Fruit fly (Drosophila melanogaster) whole organism, adult: Measurements from ENCODE around the gene CG13255.

Experiments used
- CG11617 ChIP-seq: fragments of 200-800 bp; sonication (Bioruptor generic); optimal IDR thresholded peaks from 2 replicates; lab custom pipeline; 2017; ENCODE audit warnings: mild to moderate bottlenecking, missing biosample characterization, missing genetic modification reagents, missing genetic modification characterization
- CG12768 ChIP-seq: fragments of 200-800 bp; sonication (Bioruptor generic); optimal IDR thresholded peaks from 2 replicates; lab custom pipeline; 2017; ENCODE audit warnings: missing biosample characterization, missing genetic modification characterization, mild to moderate bottlenecking, moderate library complexity, missing genetic modification reagents
- CG14711 ChIP-seq: fragments of 200-800 bp; sonication (Bioruptor generic); optimal IDR thresholded peaks from 2 replicates; lab custom pipeline; 2018; ENCODE audit warnings: missing biosample characterization, mild to moderate bottlenecking, missing genetic modification characterization, moderate library complexity
- CG1620 ChIP-seq: fragments of 200-800 bp; sonication (Bioruptor generic); optimal IDR thresholded peaks from 2 replicates; lab custom pipeline; 2016; ENCODE audit warnings: missing biosample characterization, missing genetic modification characterization
- CG33017 ChIP-seq: fragments of 200-800 bp; sonication (Bioruptor generic); optimal IDR thresholded peaks from 2 replicates; lab custom pipeline; 2018; ENCODE audit warnings: missing biosample characterization, mild to moderate bottlenecking, missing genetic modification characterization, moderate library complexity
- CG5204 ChIP-seq: fragments of 200-800 bp; sonication (Bioruptor generic); optimal IDR thresholded peaks from 2 replicates; lab custom pipeline; 2016; ENCODE audit warnings: missing biosample characterization, missing genetic modification characterization
- CG7045 ChIP-seq: fragments of 200-800 bp; sonication (Bioruptor generic); optimal IDR thresholded peaks from 2 replicates; lab custom pipeline; 2017; ENCODE audit warnings: missing biosample characterization, mild to moderate bottlenecking, missing genetic modification characterization
- CG7101 ChIP-seq: fragments of 200-800 bp; sonication (Bioruptor generic); optimal IDR thresholded peaks from 2 replicates; lab custom pipeline; 2018; ENCODE audit warnings: missing biosample characterization, mild to moderate bottlenecking, missing genetic modification characterization, moderate library complexity
- Clk ChIP-seq: fragments of 200-800 bp; sonication (Bioruptor generic); optimal IDR thresholded peaks from 2 replicates; lab custom pipeline; 2017; ENCODE audit warnings: missing biosample characterization, missing genetic modification characterization
- Crg-1 ChIP-seq: fragments of 200-800 bp; sonication (Bioruptor generic); optimal IDR thresholded peaks from 2 replicates; lab custom pipeline; 2016; ENCODE audit warnings: missing biosample characterization, missing genetic modification characterization
- Hr96 ChIP-seq: fragments of 200-800 bp; sonication (Bioruptor generic); optimal IDR thresholded peaks from 2 replicates; lab custom pipeline; 2016; ENCODE audit warnings: missing biosample characterization, missing genetic modification characterization
- Mnt ChIP-seq: fragments of 200-800 bp; sonication (Bioruptor generic); optimal IDR thresholded peaks from 2 replicates; lab custom pipeline; 2016; ENCODE audit warnings: missing biosample characterization, mild to moderate bottlenecking, missing genetic modification characterization
- bab1 ChIP-seq: fragments of 200-800 bp; sonication (Bioruptor generic); optimal IDR thresholded peaks from 3 replicates; lab custom pipeline; 2019; ENCODE audit warnings: missing biosample characterization, mild to moderate bottlenecking, missing genetic modification characterization, moderate library complexity
- cic ChIP-seq: fragments of 200-800 bp; sonication (Bioruptor generic); optimal IDR thresholded peaks from 2 replicates; lab custom pipeline; 2017; ENCODE audit warnings: missing biosample characterization, mild to moderate bottlenecking, missing genetic modification characterization, moderate library complexity
- cnc ChIP-seq, 2 experiments: fragments of >200 bp; optimal IDR thresholded peaks; 2 replicates each; lab custom pipeline; 2017
- kay ChIP-seq: fragments of 200-800 bp; sonication (Bioruptor generic); peaks from one replicate; lab custom pipeline; 2016; ENCODE audit warnings: missing biosample characterization, missing genetic modification characterization, borderline replicate concordance
- ovo ChIP-seq: fragments of 200-800 bp; sonication (Bioruptor generic); optimal IDR thresholded peaks from 2 replicates; lab custom pipeline; 2016; ENCODE audit warnings: missing biosample characterization, missing genetic modification characterization
- pad ChIP-seq: fragments of 200-800 bp; sonication (Bioruptor generic); optimal IDR thresholded peaks from 3 replicates; lab custom pipeline; 2017; ENCODE audit warnings: missing biosample characterization, missing genetic modification characterization, mild to moderate bottlenecking, moderate library complexity, missing genetic modification reagents
- tj ChIP-seq: fragments of 200-800 bp; sonication (Bioruptor generic); optimal IDR thresholded peaks from 3 replicates; lab custom pipeline; 2017; ENCODE audit warnings: missing biosample characterization, mild to moderate bottlenecking, missing genetic modification characterization, moderate library complexity
- toe ChIP-seq: fragments of 200-800 bp; sonication (Bioruptor generic); optimal IDR thresholded peaks from 2 replicates; lab custom pipeline; 2016; ENCODE audit warnings: missing biosample characterization, missing genetic modification characterization

The CG13255 gene

DNA sequence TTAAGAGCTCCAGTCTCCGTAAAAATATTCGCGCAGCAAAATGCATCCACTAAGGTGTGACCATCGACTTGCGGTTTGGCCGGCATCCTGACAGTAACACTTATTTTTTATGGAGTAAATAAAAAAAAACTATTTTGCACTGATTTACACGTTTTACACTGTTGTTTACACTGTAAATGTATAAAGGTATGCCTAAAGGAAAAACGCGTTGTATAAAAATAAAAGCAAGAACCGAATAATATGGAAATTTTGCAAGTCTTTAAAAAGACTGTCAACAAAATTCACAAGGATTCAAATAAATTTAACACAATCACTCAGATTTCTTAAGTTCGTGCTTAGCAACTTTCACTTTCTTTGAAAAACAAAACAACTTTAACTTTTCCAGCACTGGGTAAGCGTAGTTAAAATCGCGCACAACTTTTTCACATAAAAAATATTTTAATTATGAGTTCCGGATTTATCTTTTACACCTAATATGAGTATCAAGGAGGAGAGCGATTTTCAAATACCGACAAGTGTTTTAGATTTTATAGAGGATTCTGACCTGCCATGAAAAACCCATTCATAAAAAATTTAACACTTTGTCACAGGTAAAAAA lies 14.0 kb upstream of the CG13255 start:
- TF ChIP-seq kay, result peak; percentile 65
- TF ChIP-seq CG11617 (GFP tag; lab: Kevin White, UChicago), result no peak

DNA sequence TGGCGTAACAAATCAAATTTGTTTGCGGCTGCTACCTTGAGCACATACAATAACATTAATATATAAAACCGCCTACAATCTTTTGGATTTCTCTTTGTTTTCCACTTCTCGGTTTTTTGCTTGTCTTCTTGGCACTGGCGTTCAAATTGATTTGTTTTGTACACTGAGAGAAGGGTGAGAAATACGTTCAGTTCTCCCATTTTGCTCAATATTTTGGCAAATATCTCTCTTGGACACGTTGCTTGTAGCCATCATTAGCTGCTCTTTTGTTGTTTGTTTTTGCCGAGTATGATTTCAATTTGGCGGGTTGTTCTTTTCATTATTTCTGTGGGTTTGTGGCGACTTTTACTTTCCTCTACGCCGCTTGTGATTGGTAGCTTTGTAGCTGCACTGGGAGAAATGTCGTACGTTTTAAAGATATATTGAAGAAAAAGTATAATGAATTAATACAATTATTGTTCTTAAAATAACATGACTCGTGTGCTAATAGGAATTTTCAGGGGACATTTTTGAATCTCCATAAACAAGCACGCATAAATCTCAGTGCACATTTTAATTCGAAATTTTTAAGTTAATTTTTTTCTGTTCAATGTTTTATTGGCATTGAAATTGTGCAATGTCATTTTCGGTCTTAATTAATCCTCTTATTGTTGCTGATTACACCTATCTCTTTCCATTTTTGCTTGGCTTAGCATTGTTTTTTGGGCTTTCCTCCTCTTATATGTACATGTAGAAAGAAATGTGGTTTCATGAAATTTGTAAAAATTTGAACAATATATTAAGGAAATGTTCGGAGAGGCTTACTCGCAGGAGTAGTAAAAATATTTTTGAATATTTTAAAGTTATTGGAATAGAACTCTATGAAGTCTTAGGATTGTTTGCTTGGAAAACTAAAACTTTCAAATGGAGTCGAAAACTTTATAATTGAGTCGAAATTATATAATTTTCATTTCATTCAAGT lies 10.1 kb upstream of the CG13255 start:
- TF ChIP-seq CG33017 (tag; lab: Kevin White, UChicago) (no peak), toe (GFP tag; lab: Kevin White, UChicago) (peak; percentile 30), kay (peak; percentile 86), Crg-1 (GFP tag; lab: Kevin White, UChicago) (no peak), CG7101 (no peak), CG5204 (peak; percentile 9), bab1 (GFP tag; lab: Kevin White, UChicago) (peak; percentile 40)

DNA sequence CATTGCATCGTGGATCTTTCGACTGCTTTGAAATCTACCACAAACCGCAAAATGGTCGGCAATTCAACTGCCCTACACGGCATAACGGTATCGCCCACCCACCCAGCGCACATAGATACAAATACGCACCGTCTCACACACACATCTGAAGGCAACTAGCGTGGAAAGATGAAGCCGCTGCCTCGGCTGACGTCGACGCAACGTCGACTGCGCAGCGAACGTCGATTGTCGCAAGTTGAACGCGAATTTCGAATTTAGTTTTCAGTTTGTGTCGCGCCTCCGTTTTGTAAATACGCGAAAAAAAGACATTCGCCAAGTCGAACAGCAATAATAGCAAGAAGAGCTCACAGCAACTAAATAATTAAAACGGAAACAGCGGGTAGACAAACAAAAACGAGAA lies 9.3 kb upstream of the CG13255 start:
- TF ChIP-seq cic (GFP tag; lab: Kevin White, UChicago), result no peak
- peak; percentile 33 for TF ChIP-seq ovo (GFP tag; lab: Kevin White, UChicago)

DNA sequence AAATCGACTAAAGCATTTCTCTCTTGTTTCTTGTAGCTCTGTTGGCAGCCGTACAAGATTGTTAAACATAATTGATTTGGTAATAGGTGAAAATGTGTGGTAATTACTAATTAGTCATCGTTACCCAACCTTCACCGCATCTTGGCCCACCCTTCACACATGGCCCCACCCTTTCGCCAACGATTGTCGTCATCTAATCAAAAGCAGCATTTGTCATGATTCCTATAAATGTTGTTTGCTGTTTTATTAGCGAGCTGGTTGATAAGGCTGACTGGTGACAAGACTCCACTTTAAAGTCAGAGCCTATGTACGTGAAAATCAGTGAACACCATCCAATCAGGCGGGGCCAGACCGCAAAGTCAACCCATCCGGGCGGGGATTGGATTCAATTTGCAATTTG lies 6.9 kb upstream of the CG13255 start:
- TF ChIP-seq cic (GFP tag; lab: Kevin White, UChicago) (peak; percentile 29), CG12768 (no peak), CG33017 (tag; lab: Kevin White, UChicago) (peak; percentile 17)

DNA sequence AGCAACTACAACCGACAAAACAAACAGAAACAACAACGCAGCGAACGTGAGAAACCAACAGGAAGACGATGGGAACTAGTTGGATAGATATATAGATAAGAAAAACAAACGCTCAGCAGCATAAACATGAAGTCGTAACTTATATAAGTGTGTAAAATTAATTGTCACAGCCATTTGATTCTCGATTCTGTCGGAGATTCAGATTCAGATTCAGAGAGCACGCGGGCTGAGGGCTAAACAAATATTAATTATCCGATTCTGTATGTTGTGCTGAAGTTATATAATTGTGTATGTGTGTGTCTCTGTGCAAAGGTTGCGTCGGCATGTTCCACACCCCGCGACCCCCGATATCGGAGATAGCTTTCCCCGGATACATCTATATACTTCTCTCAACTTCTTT lies 3.1 kb upstream of the CG13255 start:
- TF ChIP-seq bab1 (GFP tag; lab: Kevin White, UChicago), result no peak
- TF ChIP-seq kay, result no peak
- TF ChIP-seq toe (GFP tag; lab: Kevin White, UChicago), result no peak
- TF ChIP-seq tj (GFP tag; lab: Kevin White, UChicago), result no peak
- no peak for TF ChIP-seq CG33017 (tag; lab: Kevin White, UChicago)
- no peak for TF ChIP-seq CG11617 (GFP tag; lab: Kevin White, UChicago)
- no peak for TF ChIP-seq pad
- TF ChIP-seq Mnt (GFP tag; lab: Kevin White, UChicago), result no peak
- TF ChIP-seq ovo (GFP tag; lab: Kevin White, UChicago), result no peak

DNA sequence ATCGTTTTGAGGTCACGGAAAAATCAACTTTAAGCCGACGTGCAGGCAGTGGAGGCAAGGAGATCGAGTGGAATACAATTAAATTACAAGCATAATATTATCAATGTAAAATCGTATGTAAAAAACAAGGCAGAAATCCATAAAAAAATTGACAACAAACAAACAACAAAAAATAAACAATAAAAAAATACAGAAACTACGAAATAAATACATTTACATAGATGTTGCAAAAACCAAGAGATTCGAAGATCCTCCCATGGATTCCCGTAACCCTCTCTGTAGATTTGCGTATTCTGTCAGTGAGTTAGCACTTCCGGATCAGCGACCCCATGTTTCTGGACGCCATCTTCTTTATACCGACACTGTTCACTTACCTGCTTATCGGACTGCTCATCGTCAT lies 1.4 kb upstream of the CG13255 start, which contains the start of gene CG3288:
CG3288 (plus strand) TSS at position 301 of the 400 bp plus-strand sequence.
- TF ChIP-seq Crg-1 (GFP tag; lab: Kevin White, UChicago) (no peak), ovo (GFP tag; lab: Kevin White, UChicago) (no peak), CG14711 (tag; lab: Kevin White, UChicago) (no peak), tj (GFP tag; lab: Kevin White, UChicago) (no peak), kay (no peak), CG7101 (no peak), CG7045 (GFP tag; lab: Kevin White, UChicago) (no peak), bab1 (GFP tag; lab: Kevin White, UChicago) (no peak), pad (no peak), CG5204 (no peak), cic (GFP tag; lab: Kevin White, UChicago) (no peak), CG11617 (GFP tag; lab: Kevin White, UChicago) (no peak), cnc (optimal IDR thresholded peaks at IDR 0.05; lab: Kevin White, UChicago) (no peak), CG12768 (no peak), CG1620 (GFP tag; lab: Kevin White, UChicago) (no peak), Clk (no peak), Hr96 (GFP tag; lab: Kevin White, UChicago) (no peak), Mnt (GFP tag; lab: Kevin White, UChicago) (no peak), CG33017 (tag; lab: Kevin White, UChicago) (no peak)

DNA sequence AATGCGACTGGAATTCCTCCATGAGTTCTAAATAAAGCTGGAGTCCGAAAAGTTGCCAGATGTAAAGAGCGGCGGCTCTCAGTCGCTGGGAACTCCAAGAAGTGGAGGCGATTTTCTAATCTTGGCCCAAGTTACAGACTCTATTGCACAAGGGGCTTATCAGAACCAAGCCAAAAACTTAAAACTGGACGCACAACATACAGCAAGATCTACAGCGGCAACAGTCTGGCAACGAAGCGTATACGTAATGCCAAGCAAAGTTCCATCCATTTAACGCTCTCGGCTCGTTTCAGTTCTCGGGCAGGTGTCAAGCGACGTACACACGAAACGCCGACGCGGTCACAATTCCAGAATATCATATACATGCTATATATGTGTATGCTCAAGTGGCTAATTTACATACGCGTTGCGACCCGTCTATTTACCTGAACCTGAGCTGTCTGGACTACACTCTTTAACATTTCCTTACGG lies 578 bp downstream of the CG13255 start:
- TF ChIP-seq Crg-1 (GFP tag; lab: Kevin White, UChicago) (no peak), CG11617 (GFP tag; lab: Kevin White, UChicago) (no peak), Clk (no peak), CG12768 (peak; percentile 71), ovo (GFP tag; lab: Kevin White, UChicago) (no peak), CG33017 (tag; lab: Kevin White, UChicago) (no peak), cic (GFP tag; lab: Kevin White, UChicago) (peak; percentile 16), CG5204 (no peak), cnc (optimal IDR thresholded peaks at IDR 0.05; lab: Kevin White, UChicago) (no peak), tj (GFP tag; lab: Kevin White, UChicago) (no peak), pad (no peak), CG14711 (tag; lab: Kevin White, UChicago) (no peak), bab1 (GFP tag; lab: Kevin White, UChicago) (no peak), Mnt (GFP tag; lab: Kevin White, UChicago) (peak; percentile 15), CG1620 (GFP tag; lab: Kevin White, UChicago) (no peak), CG7045 (GFP tag; lab: Kevin White, UChicago) (no peak)
